Worm (Caenorhabditis elegans) whole organism, L2 larva: Measurements from ENCODE around the gene srx-32.

Experiments
- nhr-10 ChIP-seq: sonication (generic microtip); optimal IDR thresholded peaks from 2 replicates; lab custom pipeline; 2017; ENCODE audit warnings: missing biosample characterization, missing genetic modification characterization
- nhr-6 ChIP-seq: fragments of 150-350 bp; optimal IDR thresholded peaks from 2 replicates; lab custom pipeline; 2014; ENCODE audit warnings: missing biosample characterization, missing genetic modification characterization

DNA sequence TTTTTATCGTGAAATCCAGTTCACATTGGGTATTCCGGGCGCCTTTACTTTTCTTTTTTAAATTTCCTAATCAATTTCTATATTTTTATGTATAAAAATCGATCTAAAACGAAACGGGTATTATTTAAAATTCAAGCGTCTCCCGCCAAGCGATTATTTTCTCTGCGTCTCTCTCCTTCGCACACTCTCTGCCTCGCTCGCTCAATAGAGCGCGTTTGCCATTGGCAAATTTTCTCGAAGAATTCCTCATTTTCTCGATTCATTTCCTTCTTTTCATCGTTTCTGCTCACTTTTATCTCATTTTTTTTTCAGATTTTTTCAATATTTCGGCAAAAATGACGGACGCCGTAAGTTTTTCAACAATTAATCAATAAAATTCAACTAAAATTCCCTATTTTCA lies 47.3 kb downstream of the srx-32 start, which contains the start of gene sti-1:
- TF ChIP-seq nhr-6 (tag; lab: Kevin White, UChicago) (peak; percentile 66), nhr-10 (tag; lab: Kevin White, UChicago) (no peak)
